Fruit fly (Drosophila melanogaster) whole organism, embryonic: ENCODE data around the gene Spn27A.

ENCODE experiments used
- B-H2 ChIP-seq: fragments of 200-800 bp; sonication (Bioruptor generic); optimal IDR thresholded peaks from 2 replicates; lab custom pipeline; 2018; ENCODE audit warnings: missing biosample characterization, mild to moderate bottlenecking, missing genetic modification characterization
- Blimp-1 ChIP-seq: fragments of 200-800 bp; sonication (Bioruptor generic); optimal IDR thresholded peaks from 3 replicates; lab custom pipeline; 2018; ENCODE audit warnings: missing biosample characterization, missing genetic modification characterization, mild to moderate bottlenecking, moderate library complexity, missing genetic modification reagents
- CG10959 ChIP-seq: fragments of 200-800 bp; sonication (Bioruptor generic); IDR thresholded peaks from 2 replicates; pipeline ENCODE4 v1.3.6; 2022; ENCODE audit warnings: missing biosample characterization, missing genetic modification characterization
- CG11504 ChIP-seq: fragments of 200-800 bp; sonication (Bioruptor generic); optimal IDR thresholded peaks from 3 replicates; lab custom pipeline; 2019; ENCODE audit warnings: missing biosample characterization, mild to moderate bottlenecking, missing genetic modification characterization, moderate library complexity
- CG11696 ChIP-seq: fragments of 200-800 bp; sonication (Bioruptor generic); IDR thresholded peaks from 2 replicates; pipeline ENCODE4 v1.3.6; 2022; ENCODE audit warnings: missing biosample characterization, missing genetic modification characterization
- CG12942 ChIP-seq: fragments of 200-800 bp; sonication (Bioruptor generic); optimal IDR thresholded peaks from 3 replicates; lab custom pipeline; 2016; ENCODE audit warnings: missing biosample characterization, missing genetic modification characterization
- CG1602 ChIP-seq: fragments of 200-800 bp; sonication (Bioruptor generic); optimal IDR thresholded peaks from 3 replicates; lab custom pipeline; 2016; ENCODE audit warnings: missing biosample characterization, missing genetic modification characterization
- CG16779 ChIP-seq: fragments of 200-800 bp; sonication (Bioruptor generic); IDR thresholded peaks from 2 replicates; pipeline ENCODE4 v1.3.6; 2022; ENCODE audit warnings: missing biosample characterization, missing genetic modification characterization
- CG18599 ChIP-seq: fragments of 200-800 bp; sonication (Bioruptor generic); optimal IDR thresholded peaks from 3 replicates; lab custom pipeline; 2017; ENCODE audit warnings: missing biosample characterization, missing genetic modification characterization, mild to moderate bottlenecking, moderate library complexity, missing genetic modification reagents
- CG30431 ChIP-seq: fragments of 200-800 bp; sonication (Bioruptor generic); optimal IDR thresholded peaks from 2 replicates; lab custom pipeline; 2017; ENCODE audit warnings: missing biosample characterization, missing genetic modification characterization
- CG33213 ChIP-seq: fragments of 200-800 bp; sonication (Bioruptor generic); optimal IDR thresholded peaks from 3 replicates; lab custom pipeline; 2016; ENCODE audit warnings: missing biosample characterization, missing genetic modification characterization
- CG3407 ChIP-seq: fragments of 200-800 bp; sonication (Bioruptor generic); optimal IDR thresholded peaks from 2 replicates; lab custom pipeline; 2018; ENCODE audit warnings: missing biosample characterization, mild to moderate bottlenecking, missing genetic modification characterization
- CG4424 ChIP-seq: fragments of 200-800 bp; sonication (Bioruptor generic); optimal IDR thresholded peaks from 3 replicates; lab custom pipeline; 2016; ENCODE audit warnings: missing biosample characterization, missing genetic modification characterization
- CG6254 ChIP-seq: fragments of 200-800 bp; sonication (Bioruptor generic); optimal IDR thresholded peaks from 3 replicates; lab custom pipeline; 2017; ENCODE audit warnings: mild to moderate bottlenecking, missing biosample characterization, missing genetic modification reagents, missing genetic modification characterization
- CG6854 ChIP-seq: fragments of 200-800 bp; sonication (Bioruptor generic); optimal IDR thresholded peaks from 3 replicates; lab custom pipeline; 2017; ENCODE audit warnings: missing biosample characterization, mild to moderate bottlenecking, missing genetic modification characterization
- CG8089 ChIP-seq: fragments of 200-800 bp; sonication (Bioruptor generic); optimal IDR thresholded peaks from 3 replicates; lab custom pipeline; 2016; ENCODE audit warnings: missing biosample characterization, missing genetic modification characterization
- D19A ChIP-seq: fragments of 200-800 bp; optimal IDR thresholded peaks from 3 replicates; lab custom pipeline; 2019; ENCODE audit warnings: missing biosample characterization, mild to moderate bottlenecking, missing genetic modification characterization, moderate library complexity
- Dad ChIP-seq: fragments of 200-800 bp; sonication (Bioruptor generic); optimal IDR thresholded peaks from 3 replicates; lab custom pipeline; 2016; ENCODE audit warnings: missing biosample characterization, missing genetic modification characterization
- Gug ChIP-seq: fragments of 200-800 bp; sonication (Bioruptor generic); IDR thresholded peaks from 4 replicates; pipeline ENCODE4 v1.3.6; 2022; ENCODE audit warnings: missing biosample characterization, missing genetic modification characterization
- Hmx ChIP-seq: fragments of 200-800 bp; sonication (Bioruptor generic); optimal IDR thresholded peaks from 2 replicates; lab custom pipeline; 2016; ENCODE audit warnings: missing biosample characterization, missing genetic modification characterization
- Hr39 ChIP-seq: fragments of >200 bp; optimal IDR thresholded peaks from 2 replicates; lab custom pipeline; 2017
- Max ChIP-seq: fragments of 200-800 bp; sonication (Bioruptor generic); optimal IDR thresholded peaks from 2 replicates; lab custom pipeline; 2016; ENCODE audit warnings: missing biosample characterization, mild to moderate bottlenecking, missing genetic modification characterization
- Med ChIP-seq: fragments of 200-800 bp; sonication (Bioruptor generic); peaks from one replicate; lab custom pipeline; 2016; ENCODE audit warnings: missing biosample characterization, missing genetic modification characterization, mild to moderate bottlenecking, inconsistent platforms, moderate library complexity
- Sox102F ChIP-seq: fragments of 200-800 bp; sonication (Bioruptor generic); optimal IDR thresholded peaks from 2 replicates; lab custom pipeline; 2018; ENCODE audit warnings: missing biosample characterization, mild to moderate bottlenecking, missing genetic modification characterization, moderate library complexity
- amos ChIP-seq: fragments of 200-800 bp; sonication (Bioruptor generic); IDR thresholded peaks from 2 replicates; pipeline ENCODE4 v1.3.6; 2022; ENCODE audit warnings: missing biosample characterization, missing genetic modification characterization; ENCODE audit not compliant: partially characterized antibody
- aop ChIP-seq: fragments of 200-800 bp; sonication (Bioruptor generic); IDR thresholded peaks from 2 replicates; pipeline ENCODE4 v1.3.6; 2022; ENCODE audit warnings: missing biosample characterization, missing genetic modification characterization
- corto ChIP-seq: fragments of 200-800 bp; sonication (Bioruptor generic); optimal IDR thresholded peaks from 2 replicates; lab custom pipeline; 2016; ENCODE audit warnings: missing biosample characterization, mild to moderate bottlenecking, missing genetic modification characterization, moderate library complexity
- crc ChIP-seq: fragments of 200-800 bp; sonication (Bioruptor generic); optimal IDR thresholded peaks from 2 replicates; lab custom pipeline; 2016; ENCODE audit warnings: missing biosample characterization, missing genetic modification characterization
- croc ChIP-seq: fragments of 200-800 bp; sonication (Bioruptor generic); conservative IDR thresholded peaks from 3 replicates; pipeline ENCODE4 v1.3.6; 2022; ENCODE audit warnings: missing biosample characterization, missing genetic modification characterization
- crp ChIP-seq, 2 experiments: fragments of 200-800 bp; sonication (Bioruptor generic); optimal IDR thresholded peaks; 2 replicates in 1 of 2; 3 replicates in 1 of 2; lab custom pipeline; 2017; ENCODE audit warnings: missing biosample characterization in 2 of 2, missing genetic modification characterization in 2 of 2, mild to moderate bottlenecking in 1 of 2, moderate library complexity in 1 of 2
- dmrt99B ChIP-seq: fragments of 200-800 bp; sonication (Bioruptor generic); optimal IDR thresholded peaks from 2 replicates; lab custom pipeline; 2018; ENCODE audit warnings: missing biosample characterization, mild to moderate bottlenecking, missing genetic modification characterization, moderate library complexity
- gem ChIP-seq: fragments of 200-800 bp; sonication (Bioruptor generic); optimal IDR thresholded peaks from 2 replicates; lab custom pipeline; 2019; ENCODE audit warnings: missing biosample characterization, mild to moderate bottlenecking, missing genetic modification characterization, moderate library complexity
- gfzf ChIP-seq: fragments of 200-800 bp; sonication (Bioruptor generic); optimal IDR thresholded peaks from 2 replicates; lab custom pipeline; 2016; ENCODE audit warnings: missing biosample characterization, mild to moderate bottlenecking, missing genetic modification characterization, moderate library complexity
- gsb ChIP-seq: fragments of 200-800 bp; sonication (Bioruptor generic); IDR thresholded peaks from 2 replicates; pipeline ENCODE4 v1.3.6; 2022; ENCODE audit warnings: missing biosample characterization, missing genetic modification characterization
- her ChIP-seq: fragments of 200-800 bp; sonication (Bioruptor generic); optimal IDR thresholded peaks from 2 replicates; lab custom pipeline; 2016; ENCODE audit warnings: missing biosample characterization, missing genetic modification characterization
- hkb ChIP-seq, 2 experiments: fragments of 200-800 bp in 1 of 2; fragments of >200 bp in 1 of 2; sonication (Bioruptor generic) in 1 of 2; IDR thresholded peaks in 1 of 2; optimal IDR thresholded peaks in 1 of 2; 2 replicates each; pipeline versions ENCODE4 v1.3.6 to Lab custom; 2017 to 2022; ENCODE audit warnings: missing biosample characterization in 1 of 2, missing genetic modification characterization in 1 of 2
- luna ChIP-seq: fragments of 200-800 bp; sonication (Bioruptor generic); optimal IDR thresholded peaks from 2 replicates; lab custom pipeline; 2016; ENCODE audit warnings: missing biosample characterization, missing genetic modification characterization
- scrt ChIP-seq: fragments of 200-800 bp; sonication (Bioruptor generic); optimal IDR thresholded peaks from 2 replicates; lab custom pipeline; 2018; ENCODE audit warnings: missing biosample characterization, mild to moderate bottlenecking, missing genetic modification characterization, moderate library complexity
- sens ChIP-seq: fragments of 200-800 bp; sonication (Bioruptor generic); peaks from one replicate; lab custom pipeline; 2016; ENCODE audit warnings: missing biosample characterization, missing genetic modification characterization
- sna ChIP-seq: fragments of 200-800 bp; sonication (Bioruptor generic); IDR thresholded peaks from 2 replicates; pipeline ENCODE4 v1.3.6; 2022; ENCODE audit warnings: missing biosample characterization, missing genetic modification characterization; ENCODE audit not compliant: partially characterized antibody
- sqz ChIP-seq: fragments of 200-800 bp; sonication (Bioruptor generic); optimal IDR thresholded peaks from 3 replicates; lab custom pipeline; 2018; ENCODE audit warnings: missing biosample characterization, mild to moderate bottlenecking, missing genetic modification characterization
- trem ChIP-seq: fragments of 200-800 bp; optimal IDR thresholded peaks from 3 replicates; lab custom pipeline; 2019; ENCODE audit warnings: missing biosample characterization, mild to moderate bottlenecking, missing genetic modification characterization, moderate library complexity
- vvl ChIP-seq: fragments of 200-800 bp; sonication (Bioruptor generic); IDR thresholded peaks from 2 replicates; pipeline ENCODE4 v1.3.6; 2022; ENCODE audit warnings: missing biosample characterization, missing genetic modification characterization
- wdn ChIP-seq: fragments of 200-800 bp; sonication (Bioruptor generic); IDR thresholded peaks from 2 replicates; pipeline ENCODE4 v1.3.6; 2022; ENCODE audit warnings: missing biosample characterization, missing genetic modification characterization

The Spn27A gene

DNA sequence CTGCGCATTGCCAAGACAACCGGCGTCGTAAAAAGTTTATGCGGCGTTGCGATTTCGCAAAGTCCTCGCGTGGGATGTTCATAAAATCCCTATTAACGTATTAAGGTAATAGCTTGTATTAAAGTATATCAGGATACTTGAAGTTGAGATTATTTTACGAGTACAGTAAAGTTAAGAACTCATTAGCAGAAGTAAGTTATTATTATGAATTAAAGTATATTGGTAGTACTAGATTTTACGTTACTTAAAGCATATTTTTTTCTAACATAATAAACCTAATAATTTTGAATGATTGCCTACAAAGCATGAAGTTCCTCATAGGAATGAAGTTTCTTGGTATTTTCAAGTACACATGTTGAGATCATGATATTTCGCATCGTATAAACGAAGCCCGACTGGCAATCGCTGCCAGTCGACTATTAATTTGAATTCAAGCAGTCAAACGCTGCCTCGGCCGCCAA is 20.7 kb upstream of the Spn27A start (continued):
- no peak for TF ChIP-seq luna (GFP tag; lab: Kevin White, UChicago)
- no peak for TF ChIP-seq gsb (GFP tag; lab: Robert Waterston, UW)
- no peak for TF ChIP-seq B-H2 (GFP tag; lab: Kevin White, UChicago)
- no peak for TF ChIP-seq crp (GFP tag; optimal IDR thresholded peaks at IDR 0.05; lab: Kevin White, UChicago)
- TF ChIP-seq CG30431 (GFP tag; lab: Kevin White, UChicago) = no peak
- TF ChIP-seq Hmx (GFP tag; lab: Kevin White, UChicago) = no peak
- TF ChIP-seq corto = no peak
- no peak for TF ChIP-seq her (GFP tag; lab: Kevin White, UChicago)
- TF ChIP-seq wdn (GFP tag; lab: Robert Waterston, UW) = no peak
- no peak for TF ChIP-seq CG11696 (GFP tag; lab: Robert Waterston, UW)
- no peak for TF ChIP-seq Hr39
- TF ChIP-seq Max = no peak

DNA sequence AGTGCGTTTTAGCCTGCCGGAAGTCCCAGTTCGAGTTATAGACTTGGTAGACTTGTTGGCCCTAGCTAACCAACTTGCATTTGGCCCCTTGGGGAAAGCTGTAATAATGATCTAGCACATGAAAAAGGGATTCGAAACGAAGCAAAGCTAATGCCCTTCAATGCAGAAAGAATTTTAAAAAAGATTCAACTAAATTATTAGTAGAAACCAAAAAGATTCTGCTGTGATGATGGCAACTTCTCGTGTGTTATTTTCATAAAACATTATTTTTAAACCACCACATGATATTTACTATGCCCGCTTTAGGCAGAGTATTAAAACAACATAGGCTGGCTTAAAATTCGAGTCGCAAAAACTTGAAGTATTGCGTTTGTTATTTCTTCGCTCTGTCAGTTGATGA is 18.9 kb upstream of the Spn27A start:
- TF ChIP-seq Sox102F (peak; percentile 24), D19A (tag; lab: Kevin White, UChicago) (peak; percentile 58), trem (tag; lab: Kevin White, UChicago) (no peak), vvl (GFP tag; lab: Robert Waterston, UW) (0 out of 2 replicates have a peak, but pooled peaks have one; percentile 7), CG33213 (GFP tag; lab: Kevin White, UChicago) (no peak), Med (GFP tag; lab: Kevin White, UChicago) (peak; percentile 64), CG11504 (tag; lab: Kevin White, UChicago) (peak; percentile 10), sens (GFP tag; lab: Kevin White, UChicago) (peak; percentile 75)

DNA sequence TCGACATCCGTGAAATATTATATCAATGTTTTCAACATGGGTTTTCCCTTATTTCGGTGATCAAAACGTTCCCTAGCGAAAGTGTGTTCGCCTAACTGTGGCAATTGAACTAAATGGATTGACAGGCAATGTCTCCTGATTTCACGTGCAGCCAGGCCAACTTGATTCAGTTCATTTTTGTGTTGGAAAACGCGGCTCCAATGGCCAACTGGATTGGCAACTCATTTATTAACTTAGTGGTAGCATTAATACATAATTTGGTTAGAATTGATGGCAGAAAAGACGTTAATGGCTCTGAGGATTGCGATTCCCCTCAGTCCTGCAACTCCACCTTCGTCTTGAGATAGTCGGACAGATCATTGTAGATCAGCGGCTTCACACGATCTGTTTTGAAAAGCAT is 13.5 kb upstream of the Spn27A start, which contains the start of gene CG11327:
Gene CG11327, minus strand, starts transcription at position 101 of the 400 bp plus-strand sequence.
- no peak for TF ChIP-seq CG10959 (GFP tag; lab: Robert Waterston, UW)
- no peak for TF ChIP-seq CG12942 (GFP tag; lab: Kevin White, UChicago)
- TF ChIP-seq trem (tag; lab: Kevin White, UChicago) = peak; percentile 7

DNA sequence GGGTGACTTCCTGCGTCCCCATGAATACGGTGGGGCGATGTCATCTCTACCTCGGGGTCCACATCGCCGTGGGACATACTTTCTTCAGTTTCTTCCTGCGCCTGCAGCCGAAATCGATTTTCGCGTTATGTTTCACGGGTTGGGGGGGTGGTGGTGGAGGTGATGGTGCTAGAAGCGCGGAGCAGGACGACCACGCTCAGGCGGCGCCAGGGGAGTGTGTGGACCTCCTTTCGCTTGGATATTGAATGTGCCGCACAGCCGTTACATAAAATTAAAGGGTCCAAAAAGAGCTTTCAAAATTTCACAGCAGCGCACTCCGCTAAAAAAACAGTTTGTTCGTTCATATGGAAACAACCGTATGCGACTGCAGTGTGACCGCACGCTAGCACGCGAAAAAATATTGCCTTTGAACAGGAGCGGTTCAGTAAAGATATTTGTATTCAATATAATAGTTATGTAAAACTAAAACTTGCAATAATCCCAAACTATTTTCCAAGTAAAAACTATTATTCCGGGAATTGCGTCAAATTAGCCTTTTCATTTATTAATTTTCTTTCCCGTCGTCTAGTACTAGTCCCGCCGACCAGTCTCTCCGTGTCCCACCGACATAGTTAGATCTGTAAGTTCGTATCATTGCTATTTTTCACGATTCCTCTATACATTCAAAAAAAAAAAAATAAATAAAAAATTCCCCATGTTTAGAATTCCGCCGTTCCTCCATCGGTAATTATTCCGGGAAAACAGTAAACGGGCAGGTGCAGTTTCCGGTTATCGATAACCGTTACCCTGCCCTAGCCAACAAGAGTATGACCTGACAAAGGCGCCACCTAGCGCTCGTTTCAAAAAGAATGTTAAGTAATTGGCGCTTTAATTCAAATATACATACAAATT is 11.1 kb upstream of the Spn27A start, which contains the start of gene Nhe3:
Gene Nhe3, minus strand, starts transcription at position 373 of the 891 bp plus-strand sequence.
- TF ChIP-seq crc (GFP tag; lab: Kevin White, UChicago) (peak; percentile 53), CG4424 (peak; percentile 81), CG3407 (GFP tag; lab: Kevin White, UChicago) (peak; percentile 39), hkb (optimal IDR thresholded peaks at IDR 0.05; lab: Kevin White, UChicago) (peak; percentile 34), hkb (GFP tag; IDR thresholded peaks at IDR 0.05; lab: Robert Waterston, UW) (peak; percentile 82), CG6254 (GFP tag; lab: Kevin White, UChicago) (no peak), amos (GFP tag; lab: Robert Waterston, UW) (peak; percentile 42), Dad (GFP tag; lab: Kevin White, UChicago) (peak; percentile 85), CG8089 (peak; percentile 51), sna (no peak; the same call in 1 of the 2 replicates), CG16779 (GFP tag; lab: Robert Waterston, UW) (peak; percentile 57; the same call in 1 of the 2 replicates), CG1602 (GFP tag; lab: Kevin White, UChicago) (peak; percentile 82), aop (GFP tag; lab: Robert Waterston, UW) (no peak), CG18599 (peak; percentile 41), Blimp-1 (GFP tag; lab: Kevin White, UChicago) (peak; percentile 71), Gug (GFP tag; lab: Robert Waterston, UW) (peak; percentile 74), CG6854 (peak; percentile 30), sqz (GFP tag; lab: Kevin White, UChicago) (peak; percentile 74), croc (GFP tag; lab: Robert Waterston, UW) (peak; percentile 70), dmrt99B (tag; lab: Kevin White, UChicago) (no peak), gem (tag; lab: Kevin White, UChicago) (peak; percentile 87), gfzf (GFP tag; lab: Kevin White, UChicago) (peak; percentile 74), scrt (GFP tag; lab: Kevin White, UChicago) (peak; percentile 57)
